Worm (Caenorhabditis elegans): ENCODE results near the gene cisd-3.1.
A peak's percentile ranks its signal among the peaks of the same experiment; 100 is the strongest.

cisd-3.1 gene

DNA sequence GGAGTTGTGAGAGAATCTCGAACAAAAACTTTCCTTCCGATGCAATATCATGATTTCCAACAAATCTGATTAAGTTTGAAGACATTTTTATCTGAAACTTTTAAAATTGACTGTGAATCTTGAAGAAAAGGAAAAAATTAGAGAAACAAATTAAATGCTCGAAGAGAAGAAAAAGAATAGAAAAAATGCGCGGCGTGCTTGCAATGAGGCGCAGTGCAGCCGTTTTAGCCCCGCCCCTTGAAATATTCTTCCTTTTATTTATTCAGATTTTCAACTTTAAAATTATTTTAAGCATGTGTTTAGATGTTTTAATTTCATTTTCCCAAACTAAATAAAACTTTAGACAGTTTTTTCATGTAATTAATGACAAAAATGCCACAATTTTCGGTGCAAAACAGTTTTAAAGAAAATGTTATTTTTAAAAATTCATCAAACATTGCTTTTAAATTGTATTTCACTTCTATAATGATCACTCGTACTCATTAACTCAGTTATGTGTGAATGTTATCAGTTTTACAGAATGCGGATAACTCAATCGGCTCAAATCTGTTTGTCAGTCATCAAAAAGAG lies at the start of gene cisd-3.1, which contains the start of gene mrps-34:
Gene cisd-3.1 (plus strand): TSS at position 520 of the 570 bp plus-strand sequence.
Gene mrps-34 (minus strand): TSS at position 91 of the 570 bp plus-strand sequence.
- TF ChIP-seq tbx-7 (tag; optimal IDR thresholded peaks at IDR 0.05): no peak
- no peak for TF ChIP-seq hlh-8 (tag; optimal IDR thresholded peaks at IDR 0.05)
- no peak for TF ChIP-seq sox-2 (GFP tag; IDR thresholded peaks at IDR 0.05)
- TF ChIP-seq C38D4.7 (GFP tag; optimal IDR thresholded peaks at IDR 0.05): no peak
- TF ChIP-seq hlh-30 (tag; optimal IDR thresholded peaks at IDR 0.05; ENCODE audit: insufficient read depth): no peak
- TF ChIP-seq ceh-45 (GFP tag; IDR thresholded peaks at IDR 0.05): peak; percentile 35; the same call in 1 of the 2 replicates
- peak; percentile 71 for TF ChIP-seq ceh-14 (tag; optimal IDR thresholded peaks at IDR 0.05)
- TF ChIP-seq che-1 (tag; optimal IDR thresholded peaks at IDR 0.05): peak; percentile 22
- no peak for TF ChIP-seq pha-4 (tag; optimal IDR thresholded peaks at IDR 0.05)
- peak; percentile 2 for TF ChIP-seq sox-4 (tag; optimal IDR thresholded peaks at IDR 0.05)
- TF ChIP-seq ref-2 (tag; optimal IDR thresholded peaks at IDR 0.05): no peak
- TF ChIP-seq K09A11.1 (tag; optimal IDR thresholded peaks at IDR 0.05; ENCODE audit: insufficient read depth): peak; percentile 75
- no peak for TF ChIP-seq ceh-22 (tag; optimal IDR thresholded peaks at IDR 0.05)
- no peak for TF ChIP-seq unc-55 (GFP tag; optimal IDR thresholded peaks at IDR 0.05)
- TF ChIP-seq fkh-10 (GFP tag; optimal IDR thresholded peaks at IDR 0.05): no peak
- TF ChIP-seq unc-86 (tag; optimal IDR thresholded peaks at IDR 0.05): no peak
- no peak for TF ChIP-seq odd-2 (tag; optimal IDR thresholded peaks at IDR 0.05)
- no peak for TF ChIP-seq ceh-2 (tag; optimal IDR thresholded peaks at IDR 0.05)
- no peak for TF ChIP-seq ahr-1 (tag; optimal IDR thresholded peaks at IDR 0.05)
- TF ChIP-seq K02D7.2 (tag; optimal IDR thresholded peaks at IDR 0.05): no peak
- peak; percentile 22 for TF ChIP-seq pat-9 (tag; optimal IDR thresholded peaks at IDR 0.05)
- no peak for TF ChIP-seq nhr-11 (tag; optimal IDR thresholded peaks at IDR 0.05)
- TF ChIP-seq ztf-16 (tag; optimal IDR thresholded peaks at IDR 0.05): no peak
- TF ChIP-seq nfya-1 (tag; optimal IDR thresholded peaks at IDR 0.05): peak; percentile 49
- TF ChIP-seq pqm-1 (tag; optimal IDR thresholded peaks at IDR 0.05): no peak
- TF ChIP-seq fax-1 (tag; optimal IDR thresholded peaks at IDR 0.05): no peak
- no peak for TF ChIP-seq ceh-24 (tag; optimal IDR thresholded peaks at IDR 0.05)
- TF ChIP-seq rnt-1 (tag; optimal IDR thresholded peaks at IDR 0.05): no peak
- no peak for TF ChIP-seq ceh-6 (GFP tag; optimal IDR thresholded peaks at IDR 0.05)
- no peak for TF ChIP-seq mec-3 (tag; optimal IDR thresholded peaks at IDR 0.05; ENCODE audit: borderline replicate concordance)
- no peak for TF ChIP-seq ets-4 (tag; optimal IDR thresholded peaks at IDR 0.05)
- TF ChIP-seq ttx-3 (tag; optimal IDR thresholded peaks at IDR 0.05): peak; percentile 25
- TF ChIP-seq ceh-30 (tag; optimal IDR thresholded peaks at IDR 0.05): no peak
- no peak for TF ChIP-seq hlh-6 (tag; optimal IDR thresholded peaks at IDR 0.05)
- no peak for TF ChIP-seq unc-3 (GFP tag; conservative IDR thresholded peaks at IDR 0.05)
- no peak for TF ChIP-seq unc-3 (tag; optimal IDR thresholded peaks at IDR 0.05)
- TF ChIP-seq syd-9 (tag; optimal IDR thresholded peaks at IDR 0.05): no peak
- peak; percentile 41 for TF ChIP-seq nhr-232 (tag; optimal IDR thresholded peaks at IDR 0.05)
- no peak for TF ChIP-seq madf-2 (tag; optimal IDR thresholded peaks at IDR 0.05)
- peak; percentile 66 for TF ChIP-seq elt-2 (tag; optimal IDR thresholded peaks at IDR 0.05)
- no peak for TF ChIP-seq dmd-4 (tag; optimal IDR thresholded peaks at IDR 0.05; ENCODE audit: borderline replicate concordance)
- TF ChIP-seq Y22D7AL.16 (tag; optimal IDR thresholded peaks at IDR 0.05): no peak
- no peak for TF ChIP-seq pag-3 (tag; optimal IDR thresholded peaks at IDR 0.05; ENCODE audit: borderline replicate concordance)
- TF ChIP-seq pha-2 (tag; optimal IDR thresholded peaks at IDR 0.05): peak; percentile 30
- TF ChIP-seq sdc-2 (tag; optimal IDR thresholded peaks at IDR 0.05): no peak
- no peak for TF ChIP-seq hlh-13 (GFP tag; optimal IDR thresholded peaks at IDR 0.05)
- no peak for TF ChIP-seq unc-42 (tag; optimal IDR thresholded peaks at IDR 0.05)
- TF ChIP-seq gmeb-2 (tag; optimal IDR thresholded peaks at IDR 0.05): no peak
- no peak for TF ChIP-seq dve-1 (tag; optimal IDR thresholded peaks at IDR 0.05)
- no peak for TF ChIP-seq npax-4 (tag; optimal IDR thresholded peaks at IDR 0.05)
- no peak for TF ChIP-seq ceh-9 (tag; optimal IDR thresholded peaks at IDR 0.05)
- TF ChIP-seq lin-11 (tag; optimal IDR thresholded peaks at IDR 0.05): peak; percentile 22
- no peak for TF ChIP-seq lim-6 (tag; optimal IDR thresholded peaks at IDR 0.05)

All from whole organism, late embryonic.